Worm (Caenorhabditis elegans): ENCODE measurements around the gene T14B4.1.

ce11 chrII:6736604-6737003 is at the start of gene T14B4.1:
- TF ChIP-seq unc-62 (GFP tag; optimal IDR thresholded peaks at IDR 0.05), result no peak
- no peak for TF ChIP-seq egl-27 (tag; optimal IDR thresholded peaks at IDR 0.05)
- TF ChIP-seq R02D3.7 (tag; optimal IDR thresholded peaks at IDR 0.05), result no peak
- no peak for TF ChIP-seq ZK546.5 (tag; optimal IDR thresholded peaks at IDR 0.05)
